Worm (Caenorhabditis elegans): Measurements from ENCODE around the gene R12B2.2.
A peak's percentile ranks its signal among the peaks of the same experiment; 100 is the strongest.

The R12B2.2 gene

DNA sequence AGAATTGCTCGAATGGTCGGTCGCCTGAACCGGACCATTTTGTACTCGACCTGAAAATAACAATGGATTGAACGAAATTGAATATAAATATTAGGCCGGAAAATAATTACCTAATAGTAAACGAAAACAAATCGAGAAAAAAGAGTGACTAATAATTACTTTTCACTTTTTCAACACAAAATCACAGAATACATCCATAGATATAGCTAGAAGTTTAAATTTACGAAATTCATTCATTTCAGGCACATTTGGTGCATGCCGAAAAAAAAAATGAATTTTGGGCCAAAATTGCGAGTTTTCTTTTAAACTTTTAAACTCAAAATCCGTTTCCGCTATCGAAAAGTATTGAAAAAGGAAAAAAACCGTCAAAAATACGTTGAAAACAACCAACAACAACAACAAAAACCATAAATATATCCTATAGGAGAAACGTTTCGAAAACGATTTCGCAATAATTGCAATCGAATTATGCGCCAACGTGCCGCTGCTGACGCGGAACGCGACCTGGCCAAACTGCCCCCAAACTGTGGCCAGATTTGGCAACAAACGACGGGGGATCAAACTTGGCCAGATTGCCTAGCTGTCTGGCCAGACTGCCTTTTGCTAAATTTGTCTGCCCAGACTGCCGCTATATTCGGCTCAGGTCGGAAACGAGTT, 21.4 kb upstream of the R12B2.2 start, which contains the start of gene Y37B11A.3 (continued):
- TF ChIP-seq pha-4 (GFP tag; IDR thresholded peaks at IDR 0.05) (no peak), pha-4 (tag; optimal IDR thresholded peaks at IDR 0.05) (no peak), daf-8 (GFP tag; IDR thresholded peaks at IDR 0.05) (no peak), zfp-2 (tag; optimal IDR thresholded peaks at IDR 0.05) (no peak), mdt-29 (GFP tag; IDR thresholded peaks at IDR 0.05) (peak; percentile 22; the same call in 1 of the 2 replicates), snpc-4 (tag; optimal IDR thresholded peaks at IDR 0.05) (no peak), dmd-9 (GFP tag; IDR thresholded peaks at IDR 0.05) (peak; percentile 62; the same call in 1 of the 2 replicates), dmd-6 (GFP tag; IDR thresholded peaks at IDR 0.05) (peak; percentile 72), tra-1 (GFP tag; IDR thresholded peaks at IDR 0.05) (0 out of 2 replicates have a peak, but pooled peaks have one; percentile 48), unc-130 (GFP tag; optimal IDR thresholded peaks at IDR 0.05) (no peak), snpc-1.2 (GFP tag; IDR thresholded peaks at IDR 0.05) (no peak), madf-9 (GFP tag; conservative IDR thresholded peaks at IDR 0.05) (no peak), jun-1 (tag; optimal IDR thresholded peaks at IDR 0.05) (peak; percentile 26), T26A8.4 (GFP tag; IDR thresholded peaks at IDR 0.05) (no peak; the same call in none of the 2 replicates), madf-5 (GFP tag; IDR thresholded peaks at IDR 0.05) (no peak), nhr-102 (tag; optimal IDR thresholded peaks at IDR 0.05) (peak; percentile 67), ceh-20 (GFP tag; IDR thresholded peaks at IDR 0.05) (peak; percentile 68; the same call in 1 of the 2 replicates), Y5F2A.4 (GFP tag; optimal IDR thresholded peaks at IDR 0.05) (no peak), hmg-1.1 (GFP tag; IDR thresholded peaks at IDR 0.05) (peak; percentile 83), php-3 (GFP tag; IDR thresholded peaks at IDR 0.05) (0 out of 2 replicates have a peak, but pooled peaks have one; percentile 35), set-16 (GFP tag; IDR thresholded peaks at IDR 0.05) (peak; percentile 33; the same call in 1 of the 2 replicates), hlh-30 (tag; optimal IDR thresholded peaks at IDR 0.05; ENCODE audit: insufficient read depth) (peak; percentile 7), nhr-28 (tag; optimal IDR thresholded peaks at IDR 0.05) (peak; percentile 15), fkh-10 (GFP tag; optimal IDR thresholded peaks at IDR 0.05) (no peak), Y75B8A.6 (GFP tag; IDR thresholded peaks at IDR 0.05) (0 out of 2 replicates have a peak, but pooled peaks have one; percentile 43), ceh-44 (GFP tag; IDR thresholded peaks at IDR 0.05) (no peak), hlh-11 (tag; optimal IDR thresholded peaks at IDR 0.05) (peak; percentile 61), spr-1 (tag; optimal IDR thresholded peaks at IDR 0.05) (peak; percentile 42), zip-2 (tag; optimal IDR thresholded peaks at IDR 0.05) (no peak), saeg-2 (GFP tag; IDR thresholded peaks at IDR 0.05) (no peak; the same call in 1 of the 2 replicates), mxl-3 (GFP tag; optimal IDR thresholded peaks at IDR 0.05) (peak; percentile 58), nhr-41 (GFP tag; IDR thresholded peaks at IDR 0.05) (no peak), lsy-2 (tag; optimal IDR thresholded peaks at IDR 0.05) (peak in 1 of 2 experiments; percentile 78), ctbp-1 (GFP tag; IDR thresholded peaks at IDR 0.05) (peak; percentile 51; the same call in 1 of the 2 replicates), fos-1 (tag; optimal IDR thresholded peaks at IDR 0.05) (no peak)

DNA sequence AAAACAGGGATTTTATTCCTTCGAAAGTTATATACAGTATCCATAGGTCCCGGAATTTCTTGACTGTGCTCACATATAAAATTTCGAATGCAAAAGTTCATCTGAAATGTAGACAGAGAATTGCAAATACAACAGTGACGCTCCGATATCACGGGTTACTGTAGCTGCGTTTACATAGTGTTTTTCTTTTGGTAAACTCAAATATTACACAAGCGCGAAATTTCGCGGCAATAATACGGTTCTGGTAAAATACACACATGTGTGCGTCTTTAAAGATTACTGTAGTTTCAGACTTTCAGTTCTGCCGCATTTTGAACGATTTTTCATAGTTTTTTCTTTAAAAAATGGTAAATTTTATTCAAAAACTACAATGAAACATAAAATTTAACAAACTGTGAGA, 16.3 kb upstream of the R12B2.2 start, which contains the start of gene rev-3:
Gene rev-3, minus strand, starts transcription at position 101 of the 400 bp plus-strand sequence.
- TF ChIP-seq T26A8.4 (GFP tag; IDR thresholded peaks at IDR 0.05) (no peak), zip-2 (tag; optimal IDR thresholded peaks at IDR 0.05) (no peak), ceh-32 (tag; optimal IDR thresholded peaks at IDR 0.05; ENCODE audit: poor library complexity) (no peak), lin-13 (GFP tag; optimal IDR thresholded peaks at IDR 0.05) (no peak), Y48G9A.11 (GFP tag; IDR thresholded peaks at IDR 0.05) (no peak), daf-8 (GFP tag; IDR thresholded peaks at IDR 0.05) (no peak), cey-2 (tag; optimal IDR thresholded peaks at IDR 0.05; ENCODE audit: borderline replicate concordance, insufficient read depth) (no peak), madf-5 (GFP tag; IDR thresholded peaks at IDR 0.05) (no peak), egl-27 (tag; optimal IDR thresholded peaks at IDR 0.05) (no peak), snpc-4 (tag; optimal IDR thresholded peaks at IDR 0.05) (no peak)

Data from whole organism, L4 larva.